Worm (Caenorhabditis elegans) whole organism, L2 larva: ENCODE results near the gene C50F4.10.
A peak's percentile ranks its signal among the peaks of the same experiment; 100 is the strongest.

Source experiments
- F13H6.1 ChIP-seq: sonication (generic microtip); optimal IDR thresholded peaks from 2 replicates; lab custom pipeline; 2016; ENCODE audit warnings: missing genetic modification characterization, missing compliant biosample characterization
- R02D3.7 ChIP-seq: fragments of 150-350 bp; optimal IDR thresholded peaks from 2 replicates; lab custom pipeline; 2014; ENCODE audit warnings: missing biosample characterization, missing genetic modification characterization
- Y55F3AM.14 ChIP-seq: fragments of 200-800 bp; sonication (Bioruptor generic); optimal IDR thresholded peaks from 2 replicates; lab custom pipeline; 2018; ENCODE audit warnings: mild to moderate bottlenecking, missing genetic modification characterization, missing compliant biosample characterization
- ZK546.5 ChIP-seq: sonication (generic microtip); optimal IDR thresholded peaks from 2 replicates; lab custom pipeline; 2017; ENCODE audit warnings: missing biosample characterization, missing genetic modification characterization
- ama-1 ChIP-seq: fragments of 150-350 bp; optimal IDR thresholded peaks from 2 replicates; lab custom pipeline; 2018; ENCODE audit warnings: inconsistent platforms
- blmp-1 ChIP-seq: sonication (generic microtip); optimal IDR thresholded peaks from 2 replicates; lab custom pipeline; 2017; ENCODE audit warnings: missing genetic modification characterization, mild to moderate bottlenecking, missing compliant biosample characterization, antibody characterized with exemption, moderate library complexity; ENCODE audit not compliant: insufficient read depth
- ceh-16 ChIP-seq: fragments of 150-350 bp; optimal IDR thresholded peaks from 2 replicates; lab custom pipeline; 2014; ENCODE audit warnings: missing biosample characterization, missing genetic modification characterization
- crh-2 ChIP-seq: sonication (generic microtip); optimal IDR thresholded peaks from 2 replicates; lab custom pipeline; 2017; ENCODE audit warnings: missing biosample characterization, missing genetic modification characterization
- dmd-4 ChIP-seq: sonication (generic microtip); optimal IDR thresholded peaks from 2 replicates; lab custom pipeline; 2017; ENCODE audit warnings: missing biosample characterization, missing genetic modification characterization
- egl-27 ChIP-seq: sonication (generic microtip); optimal IDR thresholded peaks from 3 replicates; lab custom pipeline; 2017; ENCODE audit warnings: missing biosample characterization, missing genetic modification reagents, missing genetic modification characterization
- elt-1 ChIP-seq: fragments of 150-350 bp; optimal IDR thresholded peaks from 2 replicates; lab custom pipeline; 2014; ENCODE audit warnings: missing biosample characterization, missing genetic modification characterization
- elt-3 ChIP-seq: sonication (generic microtip); optimal IDR thresholded peaks from 2 replicates; lab custom pipeline; 2017; ENCODE audit warnings: missing biosample characterization, missing genetic modification characterization
- fos-1 ChIP-seq: fragments of 150-350 bp; optimal IDR thresholded peaks from 2 replicates; lab custom pipeline; 2014; ENCODE audit warnings: missing biosample characterization, missing genetic modification characterization
- gmeb-1 ChIP-seq: fragments of 150-350 bp; optimal IDR thresholded peaks from 2 replicates; lab custom pipeline; 2014; ENCODE audit warnings: missing biosample characterization, missing genetic modification characterization
- lin-11 ChIP-seq: fragments of 150-350 bp; sonication (generic microtip); optimal IDR thresholded peaks from 2 replicates; lab custom pipeline; 2014; ENCODE audit warnings: missing biosample characterization, missing genetic modification characterization, inconsistent platforms, mixed read lengths
- lin-13 ChIP-seq: fragments of 150-350 bp; optimal IDR thresholded peaks from 2 replicates; lab custom pipeline; 2014; ENCODE audit warnings: missing biosample characterization, missing genetic modification reagents, missing genetic modification characterization
- lin-39 ChIP-seq: fragments of 150-350 bp; optimal IDR thresholded peaks from 2 replicates; lab custom pipeline; 2014; ENCODE audit warnings: missing biosample characterization, missing genetic modification reagents, missing genetic modification characterization
- lsy-2 ChIP-seq, 2 experiments: fragments of 150-350 bp in 1 of 2; sonication (generic microtip) in 1 of 2; optimal IDR thresholded peaks; 2 replicates each; lab custom pipeline; 2014 to 2017; ENCODE audit warnings: missing biosample characterization in 2 of 2, missing genetic modification characterization in 2 of 2
- mab-5 ChIP-seq: fragments of 150-350 bp; optimal IDR thresholded peaks from 2 replicates; lab custom pipeline; 2014; ENCODE audit warnings: missing biosample characterization, missing genetic modification characterization
- mdl-1 ChIP-seq, 2 experiments: fragments of 150-350 bp in 1 of 2; sonication (generic microtip) in 1 of 2; optimal IDR thresholded peaks; 2 replicates each; lab custom pipeline; 2017; ENCODE audit warnings: missing biosample characterization in 2 of 2, missing genetic modification characterization in 2 of 2
- nhr-11 ChIP-seq: fragments of 150-350 bp; optimal IDR thresholded peaks from 2 replicates; lab custom pipeline; 2014; ENCODE audit warnings: missing biosample characterization, missing genetic modification characterization
- nhr-12 ChIP-seq: fragments of 150-350 bp; optimal IDR thresholded peaks from 2 replicates; lab custom pipeline; 2014; ENCODE audit warnings: missing biosample characterization, missing genetic modification characterization
- nhr-129 ChIP-seq: fragments of 150-350 bp; optimal IDR thresholded peaks from 2 replicates; lab custom pipeline; 2014; ENCODE audit warnings: missing biosample characterization, missing genetic modification characterization
- nhr-21 ChIP-seq: fragments of 150-350 bp; optimal IDR thresholded peaks from 2 replicates; lab custom pipeline; 2014; ENCODE audit warnings: missing biosample characterization, missing genetic modification characterization
- nhr-237 ChIP-seq: fragments of 150-350 bp; optimal IDR thresholded peaks from 2 replicates; lab custom pipeline; 2014; ENCODE audit warnings: missing biosample characterization, missing genetic modification characterization
- nhr-25 ChIP-seq: fragments of 150-350 bp; sonication (generic microtip); optimal IDR thresholded peaks from 3 replicates; lab custom pipeline; 2014; ENCODE audit warnings: missing biosample characterization, missing genetic modification characterization
- nhr-6 ChIP-seq: fragments of 150-350 bp; optimal IDR thresholded peaks from 2 replicates; lab custom pipeline; 2014; ENCODE audit warnings: missing biosample characterization, missing genetic modification characterization
- peb-1 ChIP-seq: fragments of 150-350 bp; optimal IDR thresholded peaks from 2 replicates; lab custom pipeline; 2014; ENCODE audit warnings: missing biosample characterization, missing genetic modification characterization
- sem-4 ChIP-seq: fragments of 150-350 bp; optimal IDR thresholded peaks from 2 replicates; lab custom pipeline; 2014; ENCODE audit warnings: missing biosample characterization, missing genetic modification reagents, missing genetic modification characterization
- skn-1 ChIP-seq: sonication (generic microtip); optimal IDR thresholded peaks from 2 replicates; lab custom pipeline; 2017; ENCODE audit warnings: missing biosample characterization, missing genetic modification characterization
- sma-3 ChIP-seq: sonication (generic microtip); optimal IDR thresholded peaks from 2 replicates; lab custom pipeline; 2016; ENCODE audit warnings: missing genetic modification reagents, missing genetic modification characterization, missing compliant biosample characterization
- sma-9 ChIP-seq, 2 experiments: fragments of 150-350 bp in 1 of 2; sonication (generic microtip) in 1 of 2; optimal IDR thresholded peaks; 2 replicates each; lab custom pipeline; 2014 to 2016; ENCODE audit warnings: missing genetic modification characterization in 2 of 2, mild to moderate bottlenecking in 1 of 2, missing biosample characterization in 1 of 2, missing compliant biosample characterization in 1 of 2, missing genetic modification reagents in 1 of 2, moderate library complexity in 1 of 2
- unc-39 ChIP-seq: fragments of 150-350 bp; optimal IDR thresholded peaks from 2 replicates; lab custom pipeline; 2014; ENCODE audit warnings: missing biosample characterization, missing genetic modification characterization
- unc-55 ChIP-seq: fragments of 150-350 bp; sonication (generic microtip); optimal IDR thresholded peaks from 3 replicates; lab custom pipeline; 2014; ENCODE audit warnings: missing biosample characterization, missing genetic modification reagents, missing genetic modification characterization
- unc-62 ChIP-seq: fragments of 150-350 bp; optimal IDR thresholded peaks from 2 replicates; lab custom pipeline; 2014; ENCODE audit warnings: missing biosample characterization, missing genetic modification reagents, missing genetic modification characterization
- ztf-11 ChIP-seq: sonication (generic microtip); optimal IDR thresholded peaks from 2 replicates; lab custom pipeline; 2017; ENCODE audit warnings: missing biosample characterization, missing genetic modification characterization
- ztf-4 ChIP-seq: fragments of 150-350 bp; optimal IDR thresholded peaks from 2 replicates; lab custom pipeline; 2014; ENCODE audit warnings: missing biosample characterization, missing genetic modification characterization

Gene C50F4.10

ce11 chrV:9527984-9528383 is 3.4 kb downstream of the C50F4.10 start:
- TF ChIP-seq ztf-11, result no peak
- no peak for TF ChIP-seq ZK546.5 (tag; lab: Kevin White, UChicago)

- TF ChIP-seq sma-3 (no peak), nhr-12 (tag; lab: Kevin White, UChicago) (no peak), lin-13 (no peak), nhr-25 (tag; lab: Kevin White, UChicago) (no peak), fos-1 (tag; lab: Kevin White, UChicago) (peak; percentile 45)
Observed at ce11 chrV:9527337-9527736, 4.0 kb downstream of the C50F4.10 start.

- TF ChIP-seq fos-1 (tag; lab: Kevin White, UChicago) (peak; percentile 88), crh-2 (tag; lab: Kevin White, UChicago) (peak; percentile 17), gmeb-1 (tag; lab: Kevin White, UChicago) (peak; percentile 3), egl-27 (tag; lab: Kevin White, UChicago) (no peak), sma-9 (GFP tag; optimal IDR thresholded peaks at IDR 0.05; lab: Kevin White, UChicago) (peak; percentile 45), sma-9 (tag; optimal IDR thresholded peaks at IDR 0.05; lab: Kevin White, UChicago) (no peak), ama-1 (lab: Kevin White, UChicago) (no peak), ztf-4 (tag; lab: Kevin White, UChicago) (no peak), nhr-21 (no peak)
Observed at ce11 chrV:9526470-9526869, 4.9 kb downstream of the C50F4.10 start, which contains the start of gene C50F4.1. TSS of gene C50F4.1 (plus strand) at chrV:9526793.

- TF ChIP-seq peb-1 (no peak), nhr-21 (no peak)
Observed at ce11 chrV:9524099-9524498, 7.3 kb downstream of the C50F4.10 start, which contains the start of gene C50F4.9. TSS of gene C50F4.9 (minus strand) at chrV:9524199.

ce11 chrV:9521697-9522096 is 9.7 kb downstream of the C50F4.10 start:
- TF ChIP-seq dmd-4 (tag; lab: Kevin White, UChicago), result no peak
- no peak for TF ChIP-seq nhr-11 (tag; lab: Kevin White, UChicago)
- no peak for TF ChIP-seq lin-39 (tag; lab: Kevin White, UChicago)
- TF ChIP-seq nhr-129 (tag; lab: Kevin White, UChicago), result no peak
- no peak for TF ChIP-seq mdl-1 (tag; optimal IDR thresholded peaks at IDR 0.05; lab: Kevin White, UChicago)
- TF ChIP-seq ztf-4 (tag; lab: Kevin White, UChicago), result no peak
- no peak for TF ChIP-seq elt-3 (tag; lab: Kevin White, UChicago)
- TF ChIP-seq unc-55 (GFP tag; lab: Kevin White, UChicago), result no peak
- TF ChIP-seq nhr-12 (tag; lab: Kevin White, UChicago), result no peak
- TF ChIP-seq ztf-11, result no peak
- TF ChIP-seq unc-39 (tag; lab: Kevin White, UChicago), result no peak
- TF ChIP-seq nhr-21, result no peak
- no peak for TF ChIP-seq F13H6.1 (tag; lab: Kevin White, UChicago)
- no peak for TF ChIP-seq sem-4 (tag; lab: Kevin White, UChicago)
- no peak for TF ChIP-seq elt-1
- no peak for TF ChIP-seq blmp-1 (tag; lab: Kevin White, UChicago)
- TF ChIP-seq skn-1, result no peak

ce11 chrV:9518832-9519231 is 12.5 kb downstream of the C50F4.10 start, which contains the start of gene C50F4.8:
TSS of gene C50F4.8 (minus strand) at chrV:9518859.
- TF ChIP-seq ceh-16, result no peak

- TF ChIP-seq unc-62 (GFP tag; lab: Kevin White, UChicago), result no peak
- peak; percentile 96 for TF ChIP-seq sma-9 (GFP tag; optimal IDR thresholded peaks at IDR 0.05; lab: Kevin White, UChicago)
- no peak for TF ChIP-seq sma-9 (tag; optimal IDR thresholded peaks at IDR 0.05; lab: Kevin White, UChicago)
- TF ChIP-seq gmeb-1 (tag; lab: Kevin White, UChicago), result peak; percentile 55
- TF ChIP-seq crh-2 (tag; lab: Kevin White, UChicago), result peak; percentile 78
- TF ChIP-seq R02D3.7 (tag; lab: Kevin White, UChicago), result no peak
- peak; percentile 71 for TF ChIP-seq nhr-25 (tag; lab: Kevin White, UChicago)
- peak; percentile 97 for TF ChIP-seq nhr-21
- TF ChIP-seq nhr-237, result no peak
- peak in 1 of 2 experiments; percentile 31 for TF ChIP-seq lsy-2 (tag; optimal IDR thresholded peaks at IDR 0.05; lab: Kevin White, UChicago)
- TF ChIP-seq nhr-129 (tag; lab: Kevin White, UChicago), result peak; percentile 63
- no peak for TF ChIP-seq fos-1 (tag; lab: Kevin White, UChicago)
- TF ChIP-seq sma-3, result peak; percentile 69
- TF ChIP-seq blmp-1 (tag; lab: Kevin White, UChicago), result peak; percentile 74
- TF ChIP-seq Y55F3AM.14 (GFP tag; lab: Kevin White, UChicago), result no peak
- no peak for TF ChIP-seq mab-5 (tag; lab: Kevin White, UChicago)
- TF ChIP-seq lin-11 (tag; lab: Kevin White, UChicago), result no peak
- TF ChIP-seq ceh-16, result no peak
- peak; percentile 62 for TF ChIP-seq nhr-6 (tag; lab: Kevin White, UChicago)
- TF ChIP-seq F13H6.1 (tag; lab: Kevin White, UChicago), result no peak
- TF ChIP-seq mdl-1 (tag; optimal IDR thresholded peaks at IDR 0.05; lab: Kevin White, UChicago), result peak in 1 of 2 experiments; percentile 40
Observed at ce11 chrV:9516280-9516679, 15.1 kb downstream of the C50F4.10 start.
